Worm (Caenorhabditis elegans) whole organism, young adult: ENCODE results near the gene ttr-40.
"Not testable (repeated sequence)": the region's sequence is repeated elsewhere in the genome, so short reads cannot be mapped to it uniquely, and the experiment has no call there.

Experiments
- B0261.1 ChIP-seq: sonication (generic microtip); optimal IDR thresholded peaks from 2 replicates; lab custom pipeline; 2016; ENCODE audit warnings: mild to moderate bottlenecking, missing genetic modification characterization, moderate library complexity, missing compliant biosample characterization
- C06A6.2 ChIP-seq: fragments of 200-800 bp; sonication (Bioruptor generic); conservative IDR thresholded peaks from 2 replicates; pipeline ENCODE4 v1.3.6; 2022; ENCODE audit warnings: missing genetic modification characterization, missing compliant biosample characterization
- F39B2.1 ChIP-seq: fragments of 200-800 bp; sonication (Bioruptor generic); IDR thresholded peaks from 2 replicates; pipeline ENCODE4 v1.3.6; 2022; ENCODE audit warnings: missing genetic modification reagents, missing genetic modification characterization, missing compliant biosample characterization
- Y53F4B.3 ChIP-seq: fragments of 200-800 bp; sonication (Bioruptor generic); IDR thresholded peaks from 2 replicates; pipeline ENCODE4 v1.3.6; 2022; ENCODE audit warnings: missing genetic modification reagents, missing genetic modification characterization, missing compliant biosample characterization
- atf-7 ChIP-seq: sonication (generic microtip); optimal IDR thresholded peaks from 2 replicates; lab custom pipeline; 2017; ENCODE audit warnings: mild to moderate bottlenecking, missing genetic modification characterization, missing compliant biosample characterization
- cebp-2 ChIP-seq: fragments of 200-800 bp; sonication (Bioruptor generic); IDR thresholded peaks from 2 replicates; pipeline ENCODE4 v1.3.6; 2022; ENCODE audit warnings: missing genetic modification characterization, missing compliant biosample characterization
- egrh-3 ChIP-seq: fragments of 200-800 bp; sonication (Bioruptor generic); IDR thresholded peaks from 2 replicates; pipeline ENCODE4 v1.3.6; 2022; ENCODE audit warnings: missing genetic modification reagents, missing genetic modification characterization, missing compliant biosample characterization
- gei-17 ChIP-seq: fragments of 200-800 bp; sonication (Bioruptor generic); optimal IDR thresholded peaks from 2 replicates; lab custom pipeline; 2018; ENCODE audit warnings: mild to moderate bottlenecking, missing genetic modification characterization, missing compliant biosample characterization
- madf-3 ChIP-seq: fragments of 200-800 bp; sonication (Bioruptor generic); IDR thresholded peaks from 2 replicates; pipeline ENCODE4 v1.3.6; 2022; ENCODE audit warnings: missing genetic modification reagents, missing genetic modification characterization, missing compliant biosample characterization
- madf-8 ChIP-seq: fragments of 200-800 bp; sonication (Bioruptor generic); conservative IDR thresholded peaks from 2 replicates; pipeline ENCODE4 v1.3.6; 2022; ENCODE audit warnings: missing genetic modification reagents, missing genetic modification characterization, missing compliant biosample characterization
- pbrm-1 ChIP-seq: fragments of 200-800 bp; sonication (Bioruptor generic); IDR thresholded peaks from 2 replicates; pipeline ENCODE4 v1.3.6; 2022; ENCODE audit warnings: missing genetic modification reagents, missing genetic modification characterization, missing compliant biosample characterization
- unc-62 ChIP-seq: fragments of 150-350 bp; optimal IDR thresholded peaks from 2 replicates; lab custom pipeline; 2014; ENCODE audit warnings: missing biosample characterization, missing genetic modification reagents, missing genetic modification characterization
- zfh-2 ChIP-seq: fragments of 200-800 bp; sonication (Bioruptor generic); conservative IDR thresholded peaks from 2 replicates; pipeline ENCODE4 v1.3.6; 2022; ENCODE audit warnings: missing genetic modification reagents, missing genetic modification characterization, missing compliant biosample characterization
- ztf-18 ChIP-seq: sonication (generic microtip); optimal IDR thresholded peaks from 2 replicates; lab custom pipeline; 2016; ENCODE audit warnings: missing genotype, mild to moderate bottlenecking, missing genetic modification characterization, missing compliant biosample characterization

- peak; percentile 88; the same call in 1 of the 2 replicates for TF ChIP-seq F39B2.1 (GFP tag; lab: Robert Waterston, UW)
- TF ChIP-seq atf-7 (tag; lab: Kevin White, UChicago); unc-62; madf-8 (GFP tag; lab: Robert Waterston, UW); B0261.1; egrh-3 (GFP tag; lab: Robert Waterston, UW); gei-17; zfh-2 (GFP tag; lab: Robert Waterston, UW); Y53F4B.3 (GFP tag; lab: Robert Waterston, UW); ztf-18 (tag; lab: Kevin White, UChicago): not testable (repeated sequence)
- peak; percentile 95 for TF ChIP-seq cebp-2 (GFP tag; lab: Robert Waterston, UW)
- TF ChIP-seq pbrm-1: peak; percentile 87
- TF ChIP-seq madf-3: peak; percentile 90
- peak; percentile 75 for TF ChIP-seq C06A6.2 (GFP tag; lab: Robert Waterston, UW)
Observed at ce11 chrV:9342282-9342681, 13.0 kb downstream of the ttr-40 start.
